Worm (Caenorhabditis elegans): ENCODE results near the gene dig-1.

The dig-1 gene

ce11 chrIII:6803107-6803506, 57.0 kb downstream of the dig-1 start:
- peak; percentile 49 for TF ChIP-seq nhr-80 (tag; optimal IDR thresholded peaks at IDR 0.05)
- no peak for TF ChIP-seq nfyb-1 (GFP tag; IDR thresholded peaks at IDR 0.05)

DNA sequence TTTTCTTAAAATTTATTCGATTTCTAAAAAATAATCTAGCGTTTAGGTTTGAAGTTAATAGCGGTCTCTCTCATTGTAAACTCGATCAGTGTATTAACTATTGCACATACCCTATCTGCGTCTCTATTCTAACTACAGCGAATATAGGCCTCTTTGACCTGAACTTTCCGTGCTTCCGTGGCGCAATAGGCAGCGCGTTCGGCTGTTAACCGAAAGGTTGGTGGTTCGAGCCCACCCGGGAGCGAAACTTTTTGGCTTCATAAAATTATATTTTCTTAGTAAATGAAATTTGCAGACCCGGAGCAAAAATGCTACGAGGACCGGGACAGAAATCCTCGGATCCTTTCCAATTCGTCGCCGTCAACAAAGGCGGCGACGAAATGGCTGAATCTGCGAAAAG, 59.3 kb downstream of the dig-1 start:
- TF ChIP-seq F52B5.7 (tag; optimal IDR thresholded peaks at IDR 0.05) (no peak), let-526 (GFP tag; IDR thresholded peaks at IDR 0.05) (no peak), mxl-1 (tag; optimal IDR thresholded peaks at IDR 0.05) (peak; percentile 44), snpc-1.1 (tag; optimal IDR thresholded peaks at IDR 0.05; ENCODE audit: insufficient read depth) (no peak), nfya-2 (GFP tag; IDR thresholded peaks at IDR 0.05) (no peak), hmg-20 (GFP tag; IDR thresholded peaks at IDR 0.05) (no peak), F37B4.10 (GFP tag; IDR thresholded peaks at IDR 0.05) (no peak), ceh-100 (GFP tag; IDR thresholded peaks at IDR 0.05) (no peak), cebp-1 (GFP tag; IDR thresholded peaks at IDR 0.05) (no peak), cebp-1 (tag; optimal IDR thresholded peaks at IDR 0.05) (no peak), akir-1 (GFP tag; optimal IDR thresholded peaks at IDR 0.05) (no peak), atf-7 (tag; optimal IDR thresholded peaks at IDR 0.05) (no peak), attf-6 (GFP tag; IDR thresholded peaks at IDR 0.05) (no peak), pbrm-1 (GFP tag; IDR thresholded peaks at IDR 0.05) (no peak), ztf-26 (tag; optimal IDR thresholded peaks at IDR 0.05) (no peak), ceh-40 (GFP tag; IDR thresholded peaks at IDR 0.05) (no peak), nhr-90 (tag; optimal IDR thresholded peaks at IDR 0.05) (peak; percentile 46), hsf-1 (GFP tag; IDR thresholded peaks at IDR 0.05) (no peak), lin-40 (tag; optimal IDR thresholded peaks at IDR 0.05) (no peak), zfh-2 (GFP tag; conservative IDR thresholded peaks at IDR 0.05) (no peak), lsl-1 (GFP tag; optimal IDR thresholded peaks at IDR 0.05) (peak; percentile 9), attf-3 (GFP tag; conservative IDR thresholded peaks at IDR 0.05) (peak; percentile 26; the same call in 1 of the 2 replicates), B0336.3 (GFP tag; IDR thresholded peaks at IDR 0.05) (no peak), lsy-27 (tag; optimal IDR thresholded peaks at IDR 0.05; ENCODE audit: borderline replicate concordance, insufficient read depth) (no peak), dpl-1 (GFP tag; optimal IDR thresholded peaks at IDR 0.05) (no peak), B0035.1 (tag; optimal IDR thresholded peaks at IDR 0.05) (no peak), nhr-179 (tag; optimal IDR thresholded peaks at IDR 0.05) (no peak), cebp-2 (GFP tag; IDR thresholded peaks at IDR 0.05) (no peak), tbx-9 (tag; optimal IDR thresholded peaks at IDR 0.05; ENCODE audit: borderline replicate concordance) (no peak), pha-4 (tag; optimal IDR thresholded peaks at IDR 0.05) (no peak), ZK185.1 (tag; optimal IDR thresholded peaks at IDR 0.05; ENCODE audit: poor library complexity, severe bottlenecking) (peak; percentile 6), die-1 (tag; optimal IDR thresholded peaks at IDR 0.05) (peak; percentile 69), sdz-38 (tag; optimal IDR thresholded peaks at IDR 0.05) (no peak), madf-6 (GFP tag; IDR thresholded peaks at IDR 0.05) (no peak; the same call in 1 of the 2 replicates), aptf-3 (GFP tag; IDR thresholded peaks at IDR 0.05) (no peak), D2030.7 (GFP tag; IDR thresholded peaks at IDR 0.05) (no peak), ztf-28 (GFP tag; IDR thresholded peaks at IDR 0.05) (no peak), lir-1 (GFP tag; conservative IDR thresholded peaks at IDR 0.05) (no peak), ztf-22 (GFP tag; optimal IDR thresholded peaks at IDR 0.05) (no peak), aptf-2 (GFP tag; conservative IDR thresholded peaks at IDR 0.05) (no peak), F57A8.1 (GFP tag; optimal IDR thresholded peaks at IDR 0.05) (no peak), Y67H2A.10 (GFP tag; conservative IDR thresholded peaks at IDR 0.05) (no peak), lin-54 (GFP tag; optimal IDR thresholded peaks at IDR 0.05) (no peak), Y53F4B.3 (GFP tag; IDR thresholded peaks at IDR 0.05) (no peak), nhr-80 (tag; optimal IDR thresholded peaks at IDR 0.05) (peak; percentile 19), madf-10 (tag; optimal IDR thresholded peaks at IDR 0.05) (no peak), mel-28 (tag; optimal IDR thresholded peaks at IDR 0.05; ENCODE audit: borderline replicate concordance) (no peak)
